Worm (Caenorhabditis elegans) whole organism, L3 larva: ENCODE results near the gene F44E7.7.

ENCODE experiments used
- ama-1 ChIP-seq: fragments of 150-350 bp; optimal IDR thresholded peaks from 2 replicates; lab custom pipeline; 2018
- ceh-16 ChIP-seq: sonication (generic microtip); optimal IDR thresholded peaks from 2 replicates; lab custom pipeline; 2017; ENCODE audit warnings: missing biosample characterization, missing genetic modification characterization
- ceh-28 ChIP-seq: fragments of 150-350 bp; optimal IDR thresholded peaks from 2 replicates; lab custom pipeline; 2014; ENCODE audit warnings: missing biosample characterization, missing genetic modification reagents, missing genetic modification characterization
- ceh-82 ChIP-seq: fragments of 150-350 bp; optimal IDR thresholded peaks from 2 replicates; lab custom pipeline; 2014; ENCODE audit warnings: missing biosample characterization, missing genetic modification characterization
- ceh-9 ChIP-seq: sonication (generic microtip); optimal IDR thresholded peaks from 2 replicates; lab custom pipeline; 2018; ENCODE audit warnings: missing biosample characterization, missing genetic modification characterization
- daf-12 ChIP-seq: fragments of 150-350 bp; optimal IDR thresholded peaks from 2 replicates; lab custom pipeline; 2014; ENCODE audit warnings: missing biosample characterization, missing genetic modification reagents, missing genetic modification characterization
- elt-1 ChIP-seq: fragments of 150-350 bp; optimal IDR thresholded peaks from 2 replicates; lab custom pipeline; 2014; ENCODE audit warnings: missing biosample characterization, missing genetic modification characterization
- elt-2 ChIP-seq: sonication (generic microtip); optimal IDR thresholded peaks from 2 replicates; lab custom pipeline; 2016; ENCODE audit warnings: missing genetic modification reagents, mild to moderate bottlenecking, missing genetic modification characterization, missing compliant biosample characterization
- elt-3 ChIP-seq, 3 experiments: fragments of 150-350 bp in 1 of 3; sonication (generic microtip) in 2 of 3; optimal IDR thresholded peaks; 2 replicates in 2 of 3; 4 replicates in 1 of 3; lab custom pipeline; 2014 to 2017; ENCODE audit warnings: missing biosample characterization in 3 of 3, missing genetic modification characterization in 3 of 3
- eor-1 ChIP-seq, 2 experiments: fragments of 150-350 bp; optimal IDR thresholded peaks; 2 replicates each; lab custom pipeline; 2014 to 2018; ENCODE audit warnings: missing biosample characterization in 2 of 2, missing genetic modification characterization in 2 of 2
- fkh-10 ChIP-seq: sonication (generic microtip); optimal IDR thresholded peaks from 2 replicates; lab custom pipeline; 2017; ENCODE audit warnings: missing biosample characterization, missing genetic modification reagents, missing genetic modification characterization
- fkh-2 ChIP-seq: fragments of 150-350 bp; optimal IDR thresholded peaks from 2 replicates; lab custom pipeline; 2014; ENCODE audit warnings: missing biosample characterization, missing genetic modification reagents, missing genetic modification characterization
- fos-1 ChIP-seq: fragments of 150-350 bp; optimal IDR thresholded peaks from 2 replicates; lab custom pipeline; 2014; ENCODE audit warnings: missing biosample characterization, missing genetic modification characterization
- hmg-11 ChIP-seq: sonication (generic microtip); optimal IDR thresholded peaks from 2 replicates; lab custom pipeline; 2016; ENCODE audit warnings: missing genetic modification characterization, missing compliant biosample characterization
- jun-1 ChIP-seq: fragments of 150-350 bp; optimal IDR thresholded peaks from 2 replicates; lab custom pipeline; 2014; ENCODE audit warnings: missing biosample characterization, missing genetic modification reagents, missing genetic modification characterization
- lin-15B ChIP-seq: fragments of 150-350 bp; optimal IDR thresholded peaks from 2 replicates; lab custom pipeline; 2014; ENCODE audit warnings: missing biosample characterization, missing genetic modification characterization
- lin-39 ChIP-seq: fragments of 150-350 bp; optimal IDR thresholded peaks from 2 replicates; lab custom pipeline; 2018; ENCODE audit warnings: missing biosample characterization, missing genetic modification reagents, missing genetic modification characterization
- lsy-12 ChIP-seq: sonication (generic microtip); optimal IDR thresholded peaks from 2 replicates; lab custom pipeline; 2016; ENCODE audit warnings: mild to moderate bottlenecking, missing genetic modification characterization, missing compliant biosample characterization
- mml-1 ChIP-seq: fragments of 150-350 bp; sonication (generic microtip); optimal IDR thresholded peaks from 3 replicates; lab custom pipeline; 2014; ENCODE audit warnings: missing biosample characterization, missing genetic modification characterization
- nfya-1 ChIP-seq: sonication (generic microtip); optimal IDR thresholded peaks from 2 replicates; lab custom pipeline; 2017; ENCODE audit warnings: missing genetic modification characterization, mild to moderate bottlenecking, missing compliant biosample characterization, antibody characterized with exemption, moderate library complexity; ENCODE audit not compliant: insufficient read depth
- nhr-12 ChIP-seq: fragments of 150-350 bp; optimal IDR thresholded peaks from 2 replicates; lab custom pipeline; 2014; ENCODE audit warnings: missing biosample characterization, missing genetic modification characterization
- nhr-23 ChIP-seq: fragments of 150-350 bp; optimal IDR thresholded peaks from 2 replicates; lab custom pipeline; 2014; ENCODE audit warnings: missing biosample characterization, missing genetic modification reagents, missing genetic modification characterization
- nhr-237 ChIP-seq: fragments of 150-350 bp; optimal IDR thresholded peaks from 2 replicates; lab custom pipeline; 2014; ENCODE audit warnings: missing biosample characterization, missing genetic modification characterization
- nhr-25 ChIP-seq: sonication (generic microtip); optimal IDR thresholded peaks from 2 replicates; lab custom pipeline; 2017; ENCODE audit warnings: missing biosample characterization, missing genetic modification characterization
- nhr-28 ChIP-seq: fragments of 150-350 bp; optimal IDR thresholded peaks from 2 replicates; lab custom pipeline; 2014; ENCODE audit warnings: missing biosample characterization, missing genetic modification characterization
- nhr-43 ChIP-seq: sonication (generic microtip); optimal IDR thresholded peaks from 2 replicates; lab custom pipeline; 2016; ENCODE audit warnings: mild to moderate bottlenecking, missing genetic modification characterization, missing compliant biosample characterization; ENCODE audit not compliant: poor library complexity, severe bottlenecking
- nhr-76 ChIP-seq: fragments of 150-350 bp; sonication (generic microtip); optimal IDR thresholded peaks from 5 replicates; lab custom pipeline; 2014; ENCODE audit warnings: missing biosample characterization, missing genetic modification characterization
- pha-4 ChIP-seq: fragments of 150-350 bp; optimal IDR thresholded peaks from 2 replicates; lab custom pipeline; 2014; ENCODE audit warnings: missing biosample characterization, missing genetic modification reagents, missing genetic modification characterization
- pqm-1 ChIP-seq: fragments of 150-350 bp; optimal IDR thresholded peaks from 2 replicates; lab custom pipeline; 2017; ENCODE audit warnings: missing biosample characterization, missing genetic modification characterization, inconsistent platforms
- sea-2 ChIP-seq: fragments of 150-350 bp; sonication (generic microtip); optimal IDR thresholded peaks from 4 replicates; lab custom pipeline; 2014; ENCODE audit warnings: missing biosample characterization, missing genetic modification reagents, missing genetic modification characterization
- snpc-4 ChIP-seq: fragments of 150-350 bp; optimal IDR thresholded peaks from 2 replicates; lab custom pipeline; 2014; ENCODE audit warnings: missing biosample characterization, missing genetic modification characterization
- tbx-2 ChIP-seq: sonication (generic microtip); optimal IDR thresholded peaks from 2 replicates; lab custom pipeline; 2016; ENCODE audit warnings: mild to moderate bottlenecking, missing genetic modification characterization, missing compliant biosample characterization
- unc-39 ChIP-seq: sonication (generic microtip); optimal IDR thresholded peaks from 4 replicates; lab custom pipeline; 2017; ENCODE audit warnings: missing biosample characterization, missing genetic modification characterization
- unc-62 ChIP-seq: fragments of 150-350 bp; sonication (generic microtip); optimal IDR thresholded peaks from 4 replicates; lab custom pipeline; 2014; ENCODE audit warnings: missing biosample characterization, missing genetic modification reagents, missing genetic modification characterization
- zag-1 ChIP-seq: fragments of 150-350 bp; optimal IDR thresholded peaks from 2 replicates; lab custom pipeline; 2014; ENCODE audit warnings: missing biosample characterization, missing genetic modification characterization

Gene F44E7.7

DNA sequence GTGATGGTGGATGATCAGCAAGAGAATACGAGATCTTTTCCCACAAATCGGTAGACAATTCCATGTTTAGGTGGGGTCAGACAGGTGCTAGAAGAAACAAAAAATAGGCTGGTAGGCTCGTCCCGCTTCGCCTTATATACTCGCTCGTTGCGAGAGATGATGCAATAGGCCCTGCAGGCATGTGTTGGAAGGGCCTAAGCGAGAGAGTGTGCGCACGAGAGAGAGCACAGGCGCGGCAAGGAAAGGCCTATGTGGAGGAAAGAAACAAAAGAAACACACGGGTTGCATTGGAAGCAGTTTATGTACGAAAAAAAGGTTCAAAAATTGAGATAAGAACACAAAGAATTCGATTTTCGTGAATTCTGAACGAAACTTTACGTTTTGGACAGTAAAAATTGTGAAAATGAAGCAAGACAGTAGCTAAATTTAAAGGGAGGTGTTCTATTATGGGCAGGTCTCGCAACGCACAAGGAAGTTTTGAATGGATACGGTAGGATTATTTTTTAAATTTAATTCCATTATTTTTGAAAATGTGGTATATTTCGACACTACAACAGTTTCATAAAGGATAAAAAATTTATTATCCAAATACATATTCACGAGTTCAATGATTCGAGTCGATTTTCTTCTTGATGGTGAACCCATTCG, 4.4 kb downstream of the F44E7.7 start, which contains the start of gene F44E7.5 (continued):
- TF ChIP-seq tbx-2 (tag; lab: Kevin White, UChicago), result no peak
- no peak for TF ChIP-seq nhr-28 (tag; lab: Kevin White, UChicago)
- TF ChIP-seq pha-4 (tag; lab: Kevin White, UChicago), result peak; percentile 71
- TF ChIP-seq daf-12 (tag; lab: Kevin White, UChicago), result no peak
- TF ChIP-seq ama-1 (lab: Kevin White, UChicago), result peak; percentile 12
- TF ChIP-seq elt-1, result no peak
- no peak for TF ChIP-seq nhr-12 (tag; lab: Kevin White, UChicago)
- TF ChIP-seq nhr-25, result peak; percentile 71
- TF ChIP-seq eor-1 (tag; optimal IDR thresholded peaks at IDR 0.05; lab: Kevin White, UChicago), result no peak
- TF ChIP-seq unc-62 (GFP tag; lab: Kevin White, UChicago), result no peak
- peak; percentile 47 for TF ChIP-seq lin-15B (tag; lab: Kevin White, UChicago)
- TF ChIP-seq sea-2 (GFP tag; lab: Kevin White, UChicago), result no peak
- TF ChIP-seq hmg-11, result peak; percentile 7
- TF ChIP-seq ceh-9 (tag; lab: Kevin White, UChicago), result no peak
- TF ChIP-seq mml-1 (tag; lab: Kevin White, UChicago), result no peak
- peak; percentile 74 for TF ChIP-seq pqm-1 (tag; lab: Kevin White, UChicago)
- TF ChIP-seq unc-39 (tag; lab: Kevin White, UChicago), result no peak
- TF ChIP-seq, all 47 proteins: peak for 13

DNA sequence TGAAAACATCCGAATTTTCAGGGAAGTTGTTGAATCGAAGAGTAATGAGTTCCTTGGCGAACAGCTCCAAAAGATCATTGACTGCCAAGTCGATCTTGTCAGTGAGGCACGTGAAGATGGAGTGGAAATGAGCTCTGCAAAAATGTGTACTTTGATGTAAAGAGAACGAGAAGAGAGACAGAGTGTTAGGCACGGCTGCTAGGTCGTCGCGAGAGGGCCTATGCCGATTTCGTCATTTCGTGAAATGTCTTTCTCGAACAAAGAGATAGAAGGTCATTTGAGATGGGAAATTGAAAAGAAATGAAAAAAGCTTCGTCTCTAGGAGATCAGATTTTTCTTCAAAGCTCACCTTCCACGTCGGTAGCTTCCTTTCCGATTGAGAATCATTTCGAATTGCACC, 5.3 kb downstream of the F44E7.7 start:
- TF ChIP-seq elt-3 (tag; optimal IDR thresholded peaks at IDR 0.05; lab: Kevin White, UChicago), result no peak
- TF ChIP-seq nhr-12 (tag; lab: Kevin White, UChicago), result no peak
- no peak for TF ChIP-seq pha-4 (tag; lab: Kevin White, UChicago)
- no peak for TF ChIP-seq elt-1
- TF ChIP-seq elt-2, result no peak
- TF ChIP-seq nfya-1 (tag; lab: Kevin White, UChicago), result no peak

DNA sequence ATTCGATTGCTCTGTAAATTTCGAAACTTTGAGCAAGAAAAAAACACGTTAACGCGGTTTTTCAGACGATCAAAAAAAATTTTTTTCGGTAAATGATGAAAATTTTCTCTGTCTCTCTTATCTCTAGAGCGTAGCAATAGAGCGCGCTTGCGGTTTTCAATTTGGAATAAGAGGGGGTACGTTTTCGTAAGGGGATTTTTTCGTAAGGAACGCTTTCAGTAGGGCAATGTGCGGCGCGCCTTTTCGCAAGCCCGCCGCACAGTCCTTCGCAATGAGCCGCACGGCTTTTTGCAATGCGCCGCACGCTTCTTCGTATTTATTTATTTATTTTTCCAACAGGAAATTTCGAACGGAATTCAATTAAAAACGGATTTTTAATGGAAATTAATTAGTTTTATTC, 8.3 kb downstream of the F44E7.7 start, which contains the start of gene F44E7.4:
Gene F44E7.4, minus strand, starts transcription at position 13 of the 400 bp plus-strand sequence.
- peak; percentile 58 for TF ChIP-seq pha-4 (tag; lab: Kevin White, UChicago)
- peak; percentile 16 for TF ChIP-seq nhr-25
- TF ChIP-seq ceh-28, result peak; percentile 26
- peak; percentile 76 for TF ChIP-seq lin-15B (tag; lab: Kevin White, UChicago)
- peak; percentile 58 for TF ChIP-seq nfya-1 (tag; lab: Kevin White, UChicago)
- TF ChIP-seq nhr-23 (tag; lab: Kevin White, UChicago), result peak; percentile 41
- peak; percentile 20 for TF ChIP-seq snpc-4 (tag; lab: Kevin White, UChicago)
- TF ChIP-seq elt-2, result peak; percentile 21
- TF ChIP-seq lin-39 (tag; lab: Kevin White, UChicago), result peak; percentile 47

- TF ChIP-seq hmg-11 (no peak), daf-12 (tag; lab: Kevin White, UChicago) (no peak), elt-1 (no peak), jun-1 (tag; lab: Kevin White, UChicago) (no peak), lin-39 (tag; lab: Kevin White, UChicago) (no peak), fkh-2 (tag; lab: Kevin White, UChicago) (no peak), ceh-16 (tag; lab: Kevin White, UChicago) (no peak), lsy-12 (tag; lab: Kevin White, UChicago) (no peak), lin-15B (tag; lab: Kevin White, UChicago) (no peak), ceh-82 (tag; lab: Kevin White, UChicago) (no peak), nhr-76 (no peak), nhr-43 (no peak), pha-4 (tag; lab: Kevin White, UChicago) (no peak), nhr-25 (no peak), fkh-10 (GFP tag; lab: Kevin White, UChicago) (no peak), eor-1 (tag; optimal IDR thresholded peaks at IDR 0.05; lab: Kevin White, UChicago) (no peak)
Measured at ce11 chrV:5774137-5774536, 11.1 kb downstream of the F44E7.7 start.

- TF ChIP-seq zag-1 (tag; lab: Kevin White, UChicago) (no peak), lin-39 (tag; lab: Kevin White, UChicago) (no peak), elt-1 (no peak), nhr-237 (tag; lab: Kevin White, UChicago) (no peak), elt-2 (no peak), fos-1 (tag; lab: Kevin White, UChicago) (no peak), lsy-12 (tag; lab: Kevin White, UChicago) (no peak), nhr-12 (tag; lab: Kevin White, UChicago) (no peak), nhr-25 (no peak), nhr-76 (no peak), elt-3 (tag; optimal IDR thresholded peaks at IDR 0.05; lab: Kevin White, UChicago) (no peak), nhr-23 (tag; lab: Kevin White, UChicago) (no peak)
- TF ChIP-seq, all 47 proteins: peak for 0
Measured at ce11 chrV:5772503-5772902, 12.8 kb downstream of the F44E7.7 start.
